Worm (Caenorhabditis elegans) whole organism, L4 larva: ENCODE data around the gene lin-66.
A peak's percentile ranks its signal among the peaks of the same experiment; 100 is the strongest.

Experiments
- D1046.2 ChIP-seq: fragments of 200-800 bp; sonication (Bioruptor generic); IDR thresholded peaks from 2 replicates; pipeline ENCODE4 v1.3.6; 2022; ENCODE audit warnings: missing genetic modification characterization, missing compliant biosample characterization
- T20F7.1 ChIP-seq: fragments of 200-800 bp; sonication (Bioruptor generic); optimal IDR thresholded peaks from 2 replicates; lab custom pipeline; 2018; ENCODE audit warnings: mild to moderate bottlenecking, missing genetic modification characterization, missing compliant biosample characterization
- T26A8.4 ChIP-seq: fragments of 200-800 bp; sonication (Bioruptor generic); IDR thresholded peaks from 2 replicates; pipeline ENCODE4 v1.3.6; 2022; ENCODE audit warnings: missing genetic modification characterization, missing compliant biosample characterization
- Y105C5A.15 ChIP-seq: fragments of 200-800 bp; sonication (Bioruptor generic); IDR thresholded peaks from 2 replicates; pipeline ENCODE4 v1.3.6; 2022; ENCODE audit warnings: missing genetic modification characterization, missing compliant biosample characterization
- Y48G9A.11 ChIP-seq: fragments of 200-800 bp; sonication (Bioruptor generic); IDR thresholded peaks from 2 replicates; pipeline ENCODE4 v1.3.6; 2022; ENCODE audit warnings: missing genetic modification reagents, missing genetic modification characterization, missing compliant biosample characterization
- ZK337.2 ChIP-seq: fragments of 200-800 bp; sonication (Bioruptor generic); IDR thresholded peaks from 2 replicates; pipeline ENCODE4 v1.3.6; 2022; ENCODE audit warnings: missing genetic modification reagents, missing genetic modification characterization, missing compliant biosample characterization
- ama-1 ChIP-seq: fragments of 150-350 bp; optimal IDR thresholded peaks from 2 replicates; lab custom pipeline; 2014; ENCODE audit warnings: inconsistent platforms, mixed read lengths
- arid-1 ChIP-seq: fragments of 200-800 bp; sonication (Bioruptor generic); conservative IDR thresholded peaks from 2 replicates; pipeline ENCODE4 v1.3.6; 2022; ENCODE audit warnings: missing genetic modification reagents, missing genetic modification characterization, missing compliant biosample characterization
- ceh-20 ChIP-seq: fragments of 200-800 bp; sonication (Bioruptor generic); IDR thresholded peaks from 2 replicates; pipeline ENCODE4 v1.3.6; 2022; ENCODE audit warnings: missing genetic modification reagents, missing genetic modification characterization, missing compliant biosample characterization
- ceh-28 ChIP-seq: fragments of 150-350 bp; optimal IDR thresholded peaks from 2 replicates; lab custom pipeline; 2014; ENCODE audit warnings: missing biosample characterization, missing genetic modification reagents, missing genetic modification characterization
- ctbp-1 ChIP-seq: fragments of 200-800 bp; sonication (Bioruptor generic); IDR thresholded peaks from 2 replicates; pipeline ENCODE4 v1.3.6; 2022; ENCODE audit warnings: missing genetic modification reagents, missing genetic modification characterization, missing compliant biosample characterization
- dmd-8 ChIP-seq: fragments of 200-800 bp; sonication (Bioruptor generic); IDR thresholded peaks from 2 replicates; pipeline ENCODE4 v1.3.6; 2022; ENCODE audit warnings: missing genetic modification characterization, missing compliant biosample characterization
- duxl-1 ChIP-seq: sonication (generic microtip); optimal IDR thresholded peaks from 2 replicates; lab custom pipeline; 2016; ENCODE audit warnings: mild to moderate bottlenecking, missing genetic modification characterization, moderate library complexity, missing compliant biosample characterization; ENCODE audit not compliant: poor library complexity
- egl-43 ChIP-seq: fragments of 200-800 bp; sonication (Bioruptor generic); IDR thresholded peaks from 2 replicates; pipeline ENCODE4 v1.3.6; 2022; ENCODE audit warnings: missing genetic modification reagents, missing genetic modification characterization, missing compliant biosample characterization
- hif-1 ChIP-seq, 2 experiments: sonication (generic microtip); optimal IDR thresholded peaks; 2 replicates each; lab custom pipeline; 2016 to 2017; ENCODE audit warnings: missing compliant biosample characterization in 2 of 2, missing genetic modification characterization in 2 of 2, missing genetic modification reagents in 2 of 2, missing genotype in 2 of 2, mild to moderate bottlenecking in 1 of 2
- hlh-11 ChIP-seq: fragments of 200-800 bp; sonication (Bioruptor generic); optimal IDR thresholded peaks from 2 replicates; lab custom pipeline; 2018; ENCODE audit warnings: mild to moderate bottlenecking, missing genetic modification characterization, missing compliant biosample characterization
- lim-7 ChIP-seq: fragments of 200-800 bp; sonication (Bioruptor generic); IDR thresholded peaks from 2 replicates; pipeline ENCODE4 v1.3.6; 2022; ENCODE audit warnings: missing genetic modification characterization, missing compliant biosample characterization
- lin-1 ChIP-seq: fragments of 200-800 bp; sonication (Bioruptor generic); IDR thresholded peaks from 2 replicates; pipeline ENCODE4 v1.3.6; 2022; ENCODE audit warnings: missing genetic modification reagents, missing genetic modification characterization, missing compliant biosample characterization
- lin-13 ChIP-seq: fragments of 150-350 bp; optimal IDR thresholded peaks from 2 replicates; lab custom pipeline; 2014; ENCODE audit warnings: missing biosample characterization, missing genetic modification reagents, missing genetic modification characterization
- lin-15B ChIP-seq: fragments of 150-350 bp; sonication (generic microtip); optimal IDR thresholded peaks from 3 replicates; lab custom pipeline; 2014; ENCODE audit warnings: missing biosample characterization, missing genetic modification characterization
- lin-38 ChIP-seq: fragments of 200-800 bp; sonication (Bioruptor generic); IDR thresholded peaks from 2 replicates; pipeline ENCODE4 v1.3.6; 2022; ENCODE audit warnings: missing genetic modification reagents, missing genetic modification characterization, missing compliant biosample characterization
- lir-3 ChIP-seq: sonication (generic microtip); optimal IDR thresholded peaks from 2 replicates; lab custom pipeline; 2016; ENCODE audit warnings: mild to moderate bottlenecking, missing genetic modification characterization, missing compliant biosample characterization
- lsy-2 ChIP-seq, 2 experiments: fragments of 150-350 bp in 1 of 2; sonication (generic microtip) in 1 of 2; optimal IDR thresholded peaks; 2 replicates each; lab custom pipeline; 2014 to 2017; ENCODE audit warnings: missing biosample characterization in 2 of 2, missing genetic modification characterization in 2 of 2
- madf-9 ChIP-seq: fragments of 200-800 bp; sonication (Bioruptor generic); conservative IDR thresholded peaks from 2 replicates; pipeline ENCODE4 v1.3.6; 2022; ENCODE audit warnings: missing genetic modification reagents, missing genetic modification characterization, missing compliant biosample characterization
- mep-1 ChIP-seq: fragments of 150-350 bp; sonication (generic microtip); optimal IDR thresholded peaks from 3 replicates; lab custom pipeline; 2014; ENCODE audit warnings: missing biosample characterization, missing genetic modification characterization
- nhr-11 ChIP-seq: fragments of 150-350 bp; optimal IDR thresholded peaks from 2 replicates; lab custom pipeline; 2014; ENCODE audit warnings: missing biosample characterization, missing genetic modification characterization
- nhr-237 ChIP-seq: sonication (generic microtip); optimal IDR thresholded peaks from 2 replicates; lab custom pipeline; 2017; ENCODE audit warnings: missing biosample characterization, missing genetic modification characterization
- nhr-25 ChIP-seq: sonication (generic microtip); optimal IDR thresholded peaks from 2 replicates; lab custom pipeline; 2017; ENCODE audit warnings: missing genetic modification characterization, mild to moderate bottlenecking, missing compliant biosample characterization, antibody characterized with exemption, moderate library complexity, borderline replicate concordance; ENCODE audit not compliant: insufficient read depth
- nhr-48 ChIP-seq: sonication (generic microtip); optimal IDR thresholded peaks from 2 replicates; lab custom pipeline; 2016; ENCODE audit warnings: mild to moderate bottlenecking, missing genetic modification characterization, missing compliant biosample characterization
- rbr-2 ChIP-seq: sonication (generic microtip); optimal IDR thresholded peaks from 2 replicates; lab custom pipeline; 2016; ENCODE audit warnings: missing genotype, missing genetic modification characterization, missing compliant biosample characterization
- saeg-2 ChIP-seq: fragments of 200-800 bp; sonication (Bioruptor generic); IDR thresholded peaks from 2 replicates; pipeline ENCODE4 v1.3.6; 2022; ENCODE audit warnings: missing genetic modification reagents, missing genetic modification characterization, missing compliant biosample characterization
- sdz-12 ChIP-seq: fragments of 200-800 bp; sonication (Bioruptor generic); optimal IDR thresholded peaks from 2 replicates; lab custom pipeline; 2018; ENCODE audit warnings: mild to moderate bottlenecking, missing genetic modification characterization, missing compliant biosample characterization
- skn-1 ChIP-seq: fragments of 150-350 bp; optimal IDR thresholded peaks from 2 replicates; lab custom pipeline; 2014; ENCODE audit warnings: missing biosample characterization, missing genetic modification characterization
- spr-1 ChIP-seq: sonication (generic microtip); optimal IDR thresholded peaks from 2 replicates; lab custom pipeline; 2016; ENCODE audit warnings: mild to moderate bottlenecking, missing genetic modification characterization, missing compliant biosample characterization
- tag-97 ChIP-seq: fragments of 200-800 bp; sonication (Bioruptor generic); IDR thresholded peaks from 2 replicates; pipeline ENCODE4 v1.3.6; 2022; ENCODE audit warnings: missing genetic modification characterization, missing compliant biosample characterization
- unc-39 ChIP-seq: sonication (generic microtip); optimal IDR thresholded peaks from 2 replicates; lab custom pipeline; 2017; ENCODE audit warnings: missing biosample characterization, missing genetic modification characterization
- unc-62 ChIP-seq, 3 experiments: fragments of 150-350 bp in 1 of 3; sonication (generic microtip); optimal IDR thresholded peaks in 2 of 3; peaks in 1 of 3; 1 replicate in 1 of 3; 2 replicates in 2 of 3; lab custom pipeline; 2014 to 2017; ENCODE audit warnings: missing biosample characterization in 3 of 3, missing genetic modification characterization in 3 of 3, missing genetic modification reagents in 3 of 3, missing genotype in 1 of 3
- vab-7 ChIP-seq: fragments of 200-800 bp; sonication (Bioruptor generic); IDR thresholded peaks from 2 replicates; pipeline ENCODE4 v1.3.6; 2022; ENCODE audit warnings: missing genetic modification reagents, missing genetic modification characterization, missing compliant biosample characterization
- zag-1 ChIP-seq: fragments of 150-350 bp; optimal IDR thresholded peaks from 2 replicates; lab custom pipeline; 2014; ENCODE audit warnings: missing biosample characterization, missing genetic modification characterization
- ztf-7 ChIP-seq: fragments of 150-350 bp; optimal IDR thresholded peaks from 2 replicates; lab custom pipeline; 2014; ENCODE audit warnings: missing biosample characterization, missing genetic modification characterization

Gene lin-66

DNA sequence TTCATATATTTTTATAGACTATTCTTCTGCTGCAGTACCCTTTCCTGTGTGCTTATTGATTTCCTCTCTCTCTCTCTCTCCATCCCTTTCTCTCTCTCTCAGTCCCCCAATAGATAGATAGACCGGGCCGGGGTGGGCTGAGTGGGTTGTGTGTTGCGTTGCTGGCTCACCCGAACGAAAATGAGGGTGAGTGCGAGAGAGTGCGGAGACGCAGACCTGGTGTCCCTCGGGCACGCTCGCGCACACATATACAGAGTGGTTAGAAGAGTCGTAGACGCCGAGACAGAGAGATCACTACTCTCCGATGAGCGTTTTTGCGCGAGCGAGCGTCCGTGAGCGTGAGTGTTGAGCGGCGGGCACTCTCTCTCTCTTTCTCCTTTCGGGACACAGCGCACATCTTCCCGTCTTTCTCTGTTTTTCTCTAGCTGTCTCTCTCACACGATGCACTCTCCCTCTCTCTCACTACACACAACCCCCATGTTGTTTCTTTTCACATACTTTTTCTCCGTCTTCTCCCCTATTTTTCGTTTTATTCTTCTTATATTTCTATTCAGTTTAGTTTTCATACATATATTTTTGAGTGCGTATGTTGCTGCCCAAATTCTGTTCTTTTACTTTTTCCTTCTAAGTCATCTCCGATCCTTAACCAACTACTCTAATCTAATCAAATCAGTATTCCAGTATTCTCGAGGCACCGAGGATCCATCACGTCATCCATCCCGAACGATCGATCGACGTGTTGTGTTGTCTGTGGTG, at the start of gene lin-66 (continued):
- TF ChIP-seq ZK337.2 (GFP tag; lab: Robert Waterston, UW) (no peak), lin-1 (GFP tag; lab: Robert Waterston, UW) (peak; percentile 68; the same call in 1 of the 2 replicates), tag-97 (no peak), Y48G9A.11 (GFP tag; lab: Robert Waterston, UW) (no peak), lin-15B (tag; lab: Kevin White, UChicago) (no peak), dmd-8 (GFP tag; lab: Robert Waterston, UW) (0 out of 2 replicates have a peak, but pooled peaks have one; percentile 60), madf-9 (GFP tag; lab: Robert Waterston, UW) (peak; percentile 68), skn-1 (no peak), lir-3 (tag; lab: Kevin White, UChicago) (peak; percentile 25), arid-1 (GFP tag; lab: Robert Waterston, UW) (peak; percentile 60; the same call in 1 of the 2 replicates), ceh-28 (tag; lab: Kevin White, UChicago) (peak; percentile 51), nhr-48 (tag; lab: Kevin White, UChicago) (peak; percentile 82), ztf-7 (tag; lab: Kevin White, UChicago) (peak; percentile 38), spr-1 (tag; lab: Kevin White, UChicago) (peak; percentile 72), duxl-1 (tag; lab: Kevin White, UChicago) (peak; percentile 22), saeg-2 (0 out of 2 replicates have a peak, but pooled peaks have one; percentile 14), unc-39 (tag; lab: Kevin White, UChicago) (no peak), T26A8.4 (peak; percentile 84), nhr-237 (peak; percentile 8), Y105C5A.15 (GFP tag; lab: Robert Waterston, UW) (no peak), hif-1 (tag; optimal IDR thresholded peaks at IDR 0.05; lab: Kevin White, UChicago) (peak; percentile 27 to 87), T20F7.1 (GFP tag; lab: Kevin White, UChicago) (peak; percentile 81), ceh-20 (GFP tag; lab: Robert Waterston, UW) (peak; percentile 84), sdz-12 (GFP tag; lab: Kevin White, UChicago) (peak; percentile 81), lin-38 (GFP tag; lab: Robert Waterston, UW) (peak; percentile 70), D1046.2 (GFP tag; lab: Robert Waterston, UW) (peak; percentile 77; the same call in 1 of the 2 replicates), rbr-2 (peak; percentile 95), ctbp-1 (GFP tag; lab: Robert Waterston, UW) (peak; percentile 86), nhr-11 (tag; lab: Kevin White, UChicago) (peak; percentile 81), vab-7 (GFP tag; lab: Robert Waterston, UW) (peak; percentile 66), zag-1 (tag; lab: Kevin White, UChicago) (no peak), lin-13 (GFP tag; lab: Kevin White, UChicago) (peak; percentile 80), hlh-11 (tag; lab: Kevin White, UChicago) (peak; percentile 95), lim-7 (GFP tag; lab: Robert Waterston, UW) (peak; percentile 50; the same call in 1 of the 2 replicates), mep-1 (tag; lab: Kevin White, UChicago) (peak; percentile 96), ama-1 (no peak), egl-43 (GFP tag; lab: Robert Waterston, UW) (peak; percentile 84), nhr-25 (peak; percentile 81), unc-62 (GFP tag; optimal IDR thresholded peaks at IDR 0.05 in 1 of 2; lab: Kevin White, UChicago) (peak in 1 of 2 experiments; percentile 98), unc-62 (tag; optimal IDR thresholded peaks at IDR 0.05; lab: Kevin White, UChicago) (no peak), lsy-2 (tag; optimal IDR thresholded peaks at IDR 0.05; lab: Kevin White, UChicago) (peak; percentile 74 to 80)
